Worm (Caenorhabditis elegans) whole organism, mixed stage, embryonic: Measurements from ENCODE around the gene Y62E10A.24.

Experiments used
- M03D4.4 ChIP-seq: sonication (generic microtip); optimal IDR thresholded peaks from 2 replicates; lab custom pipeline; 2017; ENCODE audit warnings: mild to moderate bottlenecking, missing genetic modification characterization, missing compliant biosample characterization
- bed-3 ChIP-seq: fragments of 200-800 bp; sonication (Bioruptor generic); optimal IDR thresholded peaks from 3 replicates; lab custom pipeline; 2018; ENCODE audit warnings: mild to moderate bottlenecking, missing genetic modification characterization, moderate library complexity, missing compliant biosample characterization
- blmp-1 ChIP-seq: fragments of 150-350 bp; optimal IDR thresholded peaks from 2 replicates; lab custom pipeline; 2014; ENCODE audit warnings: missing biosample characterization, missing genetic modification characterization
- ceh-39 ChIP-seq: fragments of 150-350 bp; optimal IDR thresholded peaks from 2 replicates; lab custom pipeline; 2014; ENCODE audit warnings: missing biosample characterization, missing genetic modification characterization
- ceh-43 ChIP-seq: fragments of 200-800 bp; sonication (Bioruptor generic); optimal IDR thresholded peaks from 2 replicates; lab custom pipeline; 2018; ENCODE audit warnings: mild to moderate bottlenecking, missing genetic modification characterization, moderate library complexity, missing compliant biosample characterization
- ceh-83 ChIP-seq: fragments of 200-800 bp; sonication (Bioruptor generic); optimal IDR thresholded peaks from 2 replicates; lab custom pipeline; 2018; ENCODE audit warnings: mild to moderate bottlenecking, missing genetic modification characterization, missing compliant biosample characterization
- ces-1 ChIP-seq: fragments of 150-350 bp; optimal IDR thresholded peaks from 2 replicates; lab custom pipeline; 2014; ENCODE audit warnings: missing biosample characterization, missing genetic modification reagents, missing genetic modification characterization
- cnd-1 ChIP-seq: fragments of 200-800 bp; sonication (Bioruptor generic); optimal IDR thresholded peaks from 2 replicates; lab custom pipeline; 2018; ENCODE audit warnings: mild to moderate bottlenecking, missing genetic modification characterization, missing compliant biosample characterization
- drap-1 ChIP-seq: fragments of 200-800 bp; sonication (Bioruptor generic); optimal IDR thresholded peaks from 3 replicates; lab custom pipeline; 2018; ENCODE audit warnings: mild to moderate bottlenecking, missing genetic modification characterization, missing compliant biosample characterization
- elt-1 ChIP-seq: sonication (generic microtip); optimal IDR thresholded peaks from 2 replicates; lab custom pipeline; 2017; ENCODE audit warnings: missing genetic modification characterization, mild to moderate bottlenecking, missing compliant biosample characterization, antibody characterized with exemption, moderate library complexity, borderline replicate concordance; ENCODE audit not compliant: insufficient read depth
- elt-3 ChIP-seq: fragments of 150-350 bp; optimal IDR thresholded peaks from 2 replicates; lab custom pipeline; 2014; ENCODE audit warnings: missing biosample characterization, missing genetic modification characterization
- flh-1 ChIP-seq: fragments of 200-800 bp; sonication (Bioruptor generic); optimal IDR thresholded peaks from 2 replicates; lab custom pipeline; 2018; ENCODE audit warnings: mild to moderate bottlenecking, missing genetic modification characterization, moderate library complexity, missing compliant biosample characterization
- ham-2 ChIP-seq: fragments of 200-800 bp; sonication (Bioruptor generic); optimal IDR thresholded peaks from 2 replicates; lab custom pipeline; 2018; ENCODE audit warnings: mild to moderate bottlenecking, missing genetic modification characterization, missing compliant biosample characterization
- hlh-1 ChIP-seq: fragments of 150-350 bp; optimal IDR thresholded peaks from 2 replicates; lab custom pipeline; 2014; ENCODE audit warnings: missing biosample characterization, missing genetic modification reagents, missing genetic modification characterization
- lin-13 ChIP-seq: fragments of 150-350 bp; optimal IDR thresholded peaks from 2 replicates; lab custom pipeline; 2014; ENCODE audit warnings: missing biosample characterization, missing genetic modification characterization
- lin-32 ChIP-seq: fragments of 200-800 bp; sonication (Bioruptor generic); optimal IDR thresholded peaks from 2 replicates; lab custom pipeline; 2018; ENCODE audit warnings: mild to moderate bottlenecking, missing genetic modification characterization, missing compliant biosample characterization
- lsy-2 ChIP-seq: fragments of 150-350 bp; optimal IDR thresholded peaks from 2 replicates; lab custom pipeline; 2014; ENCODE audit warnings: missing biosample characterization, missing genetic modification characterization
- mab-5 ChIP-seq: fragments of 150-350 bp; optimal IDR thresholded peaks from 2 replicates; lab custom pipeline; 2014; ENCODE audit warnings: missing biosample characterization, missing genetic modification characterization
- mep-1 ChIP-seq: fragments of 150-350 bp; optimal IDR thresholded peaks from 2 replicates; lab custom pipeline; 2017; ENCODE audit warnings: missing biosample characterization, missing genetic modification reagents, missing genetic modification characterization, inconsistent platforms
- mls-2 ChIP-seq: sonication (generic microtip); optimal IDR thresholded peaks from 2 replicates; lab custom pipeline; 2016; ENCODE audit warnings: mild to moderate bottlenecking, missing genetic modification characterization, moderate library complexity, missing compliant biosample characterization
- nhr-12 ChIP-seq: fragments of 150-350 bp; optimal IDR thresholded peaks from 2 replicates; lab custom pipeline; 2014; ENCODE audit warnings: missing biosample characterization, missing genetic modification characterization
- nhr-2 ChIP-seq: fragments of 150-350 bp; optimal IDR thresholded peaks from 2 replicates; lab custom pipeline; 2014; ENCODE audit warnings: missing biosample characterization, missing genetic modification characterization
- nhr-237 ChIP-seq: fragments of 150-350 bp; optimal IDR thresholded peaks from 2 replicates; lab custom pipeline; 2014; ENCODE audit warnings: missing biosample characterization, missing genetic modification characterization
- nhr-28 ChIP-seq: fragments of 150-350 bp; optimal IDR thresholded peaks from 2 replicates; lab custom pipeline; 2014; ENCODE audit warnings: missing biosample characterization, missing genetic modification characterization
- nhr-76 ChIP-seq: sonication (generic microtip); optimal IDR thresholded peaks from 2 replicates; lab custom pipeline; 2017; ENCODE audit warnings: missing biosample characterization, missing genetic modification characterization
- pha-4 ChIP-seq: fragments of 150-350 bp; optimal IDR thresholded peaks from 2 replicates; lab custom pipeline; 2018; ENCODE audit warnings: missing biosample characterization, missing genetic modification reagents, missing genetic modification characterization
- sem-2 ChIP-seq: fragments of 200-800 bp; sonication (Bioruptor generic); optimal IDR thresholded peaks from 2 replicates; lab custom pipeline; 2018; ENCODE audit warnings: mild to moderate bottlenecking, missing genetic modification characterization, missing compliant biosample characterization
- snpc-4 ChIP-seq: fragments of 150-350 bp; optimal IDR thresholded peaks from 2 replicates; lab custom pipeline; 2014; ENCODE audit warnings: missing biosample characterization, missing genetic modification characterization
- sptf-1 ChIP-seq: sonication (generic microtip); optimal IDR thresholded peaks from 2 replicates; lab custom pipeline; 2017; ENCODE audit warnings: mild to moderate bottlenecking, missing genetic modification characterization, moderate library complexity, missing compliant biosample characterization
- tbx-8 ChIP-seq: fragments of 200-800 bp; sonication (Bioruptor generic); optimal IDR thresholded peaks from 2 replicates; lab custom pipeline; 2018; ENCODE audit warnings: mild to moderate bottlenecking, missing genetic modification characterization, moderate library complexity, missing compliant biosample characterization
- unc-120 ChIP-seq: sonication (generic microtip); optimal IDR thresholded peaks from 2 replicates; lab custom pipeline; 2017; ENCODE audit warnings: missing genetic modification characterization, missing compliant biosample characterization; ENCODE audit not compliant: poor library complexity, severe bottlenecking
- unc-39 ChIP-seq: fragments of 150-350 bp; optimal IDR thresholded peaks from 2 replicates; lab custom pipeline; 2014; ENCODE audit warnings: missing biosample characterization, missing genetic modification characterization
- unc-62 ChIP-seq: fragments of 150-350 bp; optimal IDR thresholded peaks from 2 replicates; lab custom pipeline; 2014; ENCODE audit warnings: missing biosample characterization, missing genetic modification reagents, missing genetic modification characterization
- zip-8 ChIP-seq: fragments of 150-350 bp; optimal IDR thresholded peaks from 2 replicates; lab custom pipeline; 2014; ENCODE audit warnings: missing biosample characterization, missing genetic modification characterization
- ztf-11 ChIP-seq: fragments of 150-350 bp; optimal IDR thresholded peaks from 2 replicates; lab custom pipeline; 2014; ENCODE audit warnings: missing biosample characterization, missing genetic modification characterization

Gene Y62E10A.24

ce11 chrIV:13394686-13395085, 24.2 kb downstream of the Y62E10A.24 start:
- TF ChIP-seq nhr-2 (tag; lab: Kevin White, UChicago): peak; percentile 82
- TF ChIP-seq ham-2 (GFP tag; lab: Kevin White, UChicago): no peak
- TF ChIP-seq, all 35 proteins: peak for 1

DNA sequence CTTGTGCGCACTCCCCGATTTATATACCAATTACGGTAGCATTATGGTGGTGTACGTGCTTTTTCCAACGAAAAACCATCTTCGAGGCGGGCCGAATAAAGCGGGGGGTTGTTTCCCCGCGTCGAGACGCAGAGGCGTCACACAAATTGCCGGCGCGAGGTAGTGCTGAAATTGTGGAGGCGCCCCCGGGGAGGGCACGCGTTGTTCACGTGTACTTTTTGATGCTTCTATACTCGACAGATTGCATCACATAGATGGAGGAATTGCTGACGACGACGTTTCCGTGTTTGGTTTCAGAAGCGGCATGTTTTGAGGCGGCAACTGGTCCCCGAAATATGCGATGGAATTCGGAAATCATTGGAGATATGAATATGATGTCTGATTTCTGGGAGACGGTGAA, 24.7 kb downstream of the Y62E10A.24 start:
- TF ChIP-seq bed-3 (GFP tag; lab: Kevin White, UChicago) (no peak), pha-4 (no peak), ceh-39 (tag; lab: Kevin White, UChicago) (no peak), ztf-11 (tag; lab: Kevin White, UChicago) (no peak), lin-13 (tag; lab: Kevin White, UChicago) (no peak), ham-2 (GFP tag; lab: Kevin White, UChicago) (peak; percentile 30), ceh-43 (GFP tag; lab: Kevin White, UChicago) (no peak), nhr-12 (tag; lab: Kevin White, UChicago) (no peak), cnd-1 (tag; lab: Kevin White, UChicago) (no peak), zip-8 (tag; lab: Kevin White, UChicago) (no peak), elt-3 (tag; lab: Kevin White, UChicago) (peak; percentile 35), drap-1 (GFP tag; lab: Kevin White, UChicago) (no peak), mep-1 (tag; lab: Kevin White, UChicago) (no peak), unc-120 (tag; lab: Kevin White, UChicago) (peak; percentile 62), sptf-1 (tag; lab: Kevin White, UChicago) (no peak), snpc-4 (tag; lab: Kevin White, UChicago) (no peak), blmp-1 (no peak), flh-1 (no peak), ces-1 (peak; percentile 57), tbx-8 (GFP tag; lab: Kevin White, UChicago) (no peak), nhr-2 (tag; lab: Kevin White, UChicago) (no peak), ceh-83 (GFP tag; lab: Kevin White, UChicago) (no peak), M03D4.4 (tag; lab: Kevin White, UChicago) (no peak), lsy-2 (no peak), nhr-76 (tag; lab: Kevin White, UChicago) (no peak), nhr-28 (no peak), unc-62 (GFP tag; lab: Kevin White, UChicago) (peak; percentile 37), hlh-1 (tag; lab: Kevin White, UChicago) (no peak), mls-2 (no peak), unc-39 (tag; lab: Kevin White, UChicago) (no peak), lin-32 (GFP tag; lab: Kevin White, UChicago) (no peak), nhr-237 (tag; lab: Kevin White, UChicago) (peak; percentile 27), elt-1 (tag; lab: Kevin White, UChicago) (peak; percentile 60), mab-5 (tag; lab: Kevin White, UChicago) (no peak), sem-2 (GFP tag; lab: Kevin White, UChicago) (no peak)
- TF ChIP-seq, all 35 proteins: peak for 7

DNA sequence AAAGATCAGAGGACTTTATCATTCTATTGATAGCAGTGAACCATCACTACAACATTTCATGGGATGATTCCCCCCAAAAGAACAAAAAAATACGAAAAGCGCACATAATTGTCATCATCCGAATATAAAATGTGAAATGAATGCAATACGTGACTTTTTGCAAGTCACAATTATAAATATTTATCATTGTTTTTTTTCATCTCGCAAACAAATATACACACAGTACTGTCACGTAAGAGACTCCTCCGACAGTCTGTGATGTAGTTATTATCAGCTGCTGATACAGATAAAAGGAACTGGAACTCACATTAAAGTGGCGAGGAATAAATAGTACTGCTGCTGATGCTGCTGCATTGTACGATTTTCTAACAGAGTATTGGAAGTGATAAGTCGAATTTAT, 25.9 kb downstream of the Y62E10A.24 start:
- no peak for TF ChIP-seq unc-39 (tag; lab: Kevin White, UChicago)
- TF ChIP-seq sem-2 (GFP tag; lab: Kevin White, UChicago): no peak
- no peak for TF ChIP-seq lsy-2
- no peak for TF ChIP-seq elt-3 (tag; lab: Kevin White, UChicago)
- TF ChIP-seq nhr-28: no peak
- no peak for TF ChIP-seq nhr-76 (tag; lab: Kevin White, UChicago)
- no peak for TF ChIP-seq lin-32 (GFP tag; lab: Kevin White, UChicago)
- TF ChIP-seq ceh-43 (GFP tag; lab: Kevin White, UChicago): no peak
- no peak for TF ChIP-seq mls-2
- TF ChIP-seq snpc-4 (tag; lab: Kevin White, UChicago): no peak
- no peak for TF ChIP-seq nhr-237 (tag; lab: Kevin White, UChicago)
- TF ChIP-seq ceh-39 (tag; lab: Kevin White, UChicago): no peak
- no peak for TF ChIP-seq mab-5 (tag; lab: Kevin White, UChicago)
- TF ChIP-seq zip-8 (tag; lab: Kevin White, UChicago): no peak
- TF ChIP-seq pha-4: no peak
- no peak for TF ChIP-seq cnd-1 (tag; lab: Kevin White, UChicago)
- no peak for TF ChIP-seq blmp-1
- TF ChIP-seq tbx-8 (GFP tag; lab: Kevin White, UChicago): no peak
